Worm (Caenorhabditis elegans) whole organism, early embryonic: ENCODE measurements around the gene Y51A2A.5.

Experiments
- B0310.2 ChIP-seq: sonication (generic microtip); optimal IDR thresholded peaks from 2 replicates; lab custom pipeline; 2016; ENCODE audit warnings: mild to moderate bottlenecking, missing genetic modification characterization, missing compliant biosample characterization
- ceh-13 ChIP-seq: fragments of 200-800 bp; sonication (Bioruptor generic); optimal IDR thresholded peaks from 2 replicates; lab custom pipeline; 2018; ENCODE audit warnings: mild to moderate bottlenecking, missing genetic modification characterization, missing compliant biosample characterization
- ceh-36 ChIP-seq: sonication (generic microtip); optimal IDR thresholded peaks from 2 replicates; lab custom pipeline; 2016; ENCODE audit warnings: missing genetic modification characterization, inconsistent platforms, missing compliant biosample characterization
- flt-1 ChIP-seq: fragments of 200-800 bp; sonication (Bioruptor generic); IDR thresholded peaks from 2 replicates; pipeline ENCODE4 v1.3.6; 2022; ENCODE audit warnings: missing genetic modification characterization, missing compliant biosample characterization
- hmbx-1 ChIP-seq: sonication (generic microtip); optimal IDR thresholded peaks from 2 replicates; lab custom pipeline; 2016; ENCODE audit warnings: mild to moderate bottlenecking, missing genetic modification characterization, missing compliant biosample characterization
- hmg-4 ChIP-seq: fragments of 200-800 bp; sonication (Bioruptor generic); optimal IDR thresholded peaks from 2 replicates; lab custom pipeline; 2018; ENCODE audit warnings: mild to moderate bottlenecking, missing genetic modification characterization, missing compliant biosample characterization

DNA sequence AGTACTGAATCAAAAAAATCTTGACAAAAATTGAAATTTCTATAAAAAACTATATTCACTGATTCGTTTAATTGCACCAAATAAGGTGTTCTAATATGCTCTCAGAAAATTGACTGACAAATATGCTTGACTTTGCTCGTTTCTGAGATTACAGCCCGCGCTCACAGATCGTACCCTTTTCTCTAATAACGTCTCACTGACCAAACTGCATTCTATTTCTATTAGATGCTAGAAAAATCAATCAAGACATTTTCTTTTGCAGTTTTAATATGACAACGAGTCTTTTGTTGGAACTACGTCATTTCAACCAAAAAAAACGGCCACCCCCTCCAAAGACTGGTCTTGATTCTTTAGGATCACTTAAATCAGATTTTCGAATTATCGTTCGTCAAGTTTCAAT is 16.0 kb upstream of the Y51A2A.5 start, which contains the start of gene clec-247:
- TF ChIP-seq flt-1 (GFP tag; lab: Robert Waterston, UW) (no peak), ceh-13 (GFP tag; lab: Kevin White, UChicago) (no peak), hmg-4 (GFP tag; lab: Kevin White, UChicago) (no peak), B0310.2 (no peak), hmbx-1 (tag; lab: Kevin White, UChicago) (no peak), ceh-36 (tag; lab: Kevin White, UChicago) (no peak)
